Worm (Caenorhabditis elegans): ENCODE results near the gene C18B2.5.

DNA sequence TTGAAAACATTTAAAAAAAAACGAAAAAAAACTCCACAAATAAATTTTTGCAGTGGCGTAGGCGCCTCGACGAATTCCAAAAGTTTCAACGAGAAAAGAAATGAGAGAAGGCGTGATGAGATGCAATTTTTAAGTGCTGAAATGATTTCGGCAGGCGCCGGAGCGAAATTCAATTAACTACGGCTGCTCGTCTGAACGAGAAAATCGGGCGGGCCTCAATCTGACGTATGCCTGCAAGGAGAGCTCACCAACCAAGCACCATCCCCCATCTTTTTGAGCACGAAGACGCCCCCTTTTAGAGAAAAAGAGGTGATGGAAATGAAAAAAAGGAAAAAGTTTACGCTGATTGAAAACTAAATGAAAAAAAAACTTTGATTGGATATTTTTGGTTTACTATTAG lies 23.9 kb upstream of the C18B2.5 start:
- TF ChIP-seq elt-3 (tag; optimal IDR thresholded peaks at IDR 0.05): no peak
- no peak for TF ChIP-seq tbx-2 (tag; optimal IDR thresholded peaks at IDR 0.05)
- no peak for TF ChIP-seq blmp-1 (tag; optimal IDR thresholded peaks at IDR 0.05)
- no peak for TF ChIP-seq lin-39 (tag; optimal IDR thresholded peaks at IDR 0.05)
- no peak for TF ChIP-seq aly-2 (tag; optimal IDR thresholded peaks at IDR 0.05)
- no peak for TF ChIP-seq nhr-12 (tag; optimal IDR thresholded peaks at IDR 0.05)
- TF ChIP-seq hlh-17 (GFP tag; optimal IDR thresholded peaks at IDR 0.05; ENCODE audit: borderline replicate concordance): no peak
- TF ChIP-seq snpc-4 (tag; optimal IDR thresholded peaks at IDR 0.05): no peak
- TF ChIP-seq lsy-2 (tag; optimal IDR thresholded peaks at IDR 0.05): no peak
- TF ChIP-seq nhr-11 (tag; optimal IDR thresholded peaks at IDR 0.05): no peak
- TF ChIP-seq alr-1 (tag; optimal IDR thresholded peaks at IDR 0.05; ENCODE audit: borderline replicate concordance): no peak
- TF ChIP-seq lir-3 (tag; optimal IDR thresholded peaks at IDR 0.05; ENCODE audit: poor library complexity): no peak

Data from whole organism, L1 larva.